Worm (Caenorhabditis elegans) whole organism, L4 larva: ENCODE results near the gene C26F1.3.

ENCODE experiments used
- F10B5.3 ChIP-seq: sonication (generic microtip); optimal IDR thresholded peaks from 2 replicates; lab custom pipeline; 2016; ENCODE audit warnings: mild to moderate bottlenecking, missing genetic modification characterization, missing compliant biosample characterization
- F37D6.2 ChIP-seq: sonication (generic microtip); optimal IDR thresholded peaks from 2 replicates; lab custom pipeline; 2016; ENCODE audit warnings: mild to moderate bottlenecking, missing genetic modification characterization, missing compliant biosample characterization
- F49E8.2 ChIP-seq: sonication (generic microtip); optimal IDR thresholded peaks from 2 replicates; lab custom pipeline; 2016; ENCODE audit warnings: missing compliant biosample characterization, mild to moderate bottlenecking, missing genetic modification characterization, borderline replicate concordance
- R02D3.7 ChIP-seq: fragments of 150-350 bp; sonication (generic microtip); optimal IDR thresholded peaks from 3 replicates; lab custom pipeline; 2014; ENCODE audit warnings: missing biosample characterization, missing genetic modification characterization
- T20F7.1 ChIP-seq: fragments of 200-800 bp; sonication (Bioruptor generic); optimal IDR thresholded peaks from 2 replicates; lab custom pipeline; 2018; ENCODE audit warnings: mild to moderate bottlenecking, missing genetic modification characterization, missing compliant biosample characterization
- T26A8.4 ChIP-seq: fragments of 200-800 bp; sonication (Bioruptor generic); IDR thresholded peaks from 2 replicates; pipeline ENCODE4 v1.3.6; 2022; ENCODE audit warnings: missing genetic modification characterization, missing compliant biosample characterization
- Y5F2A.4 ChIP-seq: fragments of 200-800 bp; sonication (Bioruptor generic); optimal IDR thresholded peaks from 2 replicates; lab custom pipeline; 2018; ENCODE audit warnings: mild to moderate bottlenecking, missing genetic modification characterization, missing compliant biosample characterization
- Y75B8A.6 ChIP-seq: fragments of 200-800 bp; sonication (Bioruptor generic); IDR thresholded peaks from 2 replicates; pipeline ENCODE4 v1.3.6; 2022; ENCODE audit warnings: missing genetic modification reagents, missing genetic modification characterization, missing compliant biosample characterization
- aha-1 ChIP-seq: fragments of 150-350 bp; peaks from one replicate; lab custom pipeline; 2014; ENCODE audit warnings: missing biosample characterization, missing genetic modification characterization
- ceh-28 ChIP-seq: fragments of 150-350 bp; optimal IDR thresholded peaks from 2 replicates; lab custom pipeline; 2014; ENCODE audit warnings: missing biosample characterization, missing genetic modification reagents, missing genetic modification characterization
- ceh-32 ChIP-seq: sonication (generic microtip); optimal IDR thresholded peaks from 2 replicates; lab custom pipeline; 2016; ENCODE audit warnings: mild to moderate bottlenecking, missing genetic modification characterization, missing compliant biosample characterization; ENCODE audit not compliant: poor library complexity
- ceh-82 ChIP-seq: sonication (generic microtip); optimal IDR thresholded peaks from 2 replicates; lab custom pipeline; 2017; ENCODE audit warnings: missing biosample characterization, missing genetic modification characterization
- ctbp-1 ChIP-seq: fragments of 200-800 bp; sonication (Bioruptor generic); IDR thresholded peaks from 2 replicates; pipeline ENCODE4 v1.3.6; 2022; ENCODE audit warnings: missing genetic modification reagents, missing genetic modification characterization, missing compliant biosample characterization
- daf-12 ChIP-seq: fragments of 150-350 bp; optimal IDR thresholded peaks from 2 replicates; lab custom pipeline; 2014; ENCODE audit warnings: missing biosample characterization, missing genetic modification reagents, missing genetic modification characterization
- dmd-8 ChIP-seq: fragments of 200-800 bp; sonication (Bioruptor generic); IDR thresholded peaks from 2 replicates; pipeline ENCODE4 v1.3.6; 2022; ENCODE audit warnings: missing genetic modification characterization, missing compliant biosample characterization
- dve-1 ChIP-seq: sonication (generic microtip); optimal IDR thresholded peaks from 2 replicates; lab custom pipeline; 2017; ENCODE audit warnings: antibody characterized with exemption, mild to moderate bottlenecking, missing genetic modification characterization, missing compliant biosample characterization; ENCODE audit not compliant: insufficient read depth
- egl-27 ChIP-seq: sonication (generic microtip); optimal IDR thresholded peaks from 3 replicates; lab custom pipeline; 2017; ENCODE audit warnings: missing biosample characterization, missing genetic modification reagents, missing genetic modification characterization
- egl-43 ChIP-seq: fragments of 200-800 bp; sonication (Bioruptor generic); IDR thresholded peaks from 2 replicates; pipeline ENCODE4 v1.3.6; 2022; ENCODE audit warnings: missing genetic modification reagents, missing genetic modification characterization, missing compliant biosample characterization
- hlh-11 ChIP-seq: fragments of 200-800 bp; sonication (Bioruptor generic); optimal IDR thresholded peaks from 2 replicates; lab custom pipeline; 2018; ENCODE audit warnings: mild to moderate bottlenecking, missing genetic modification characterization, missing compliant biosample characterization
- hlh-30 ChIP-seq: sonication (generic microtip); optimal IDR thresholded peaks from 2 replicates; lab custom pipeline; 2017; ENCODE audit warnings: antibody characterized with exemption, mild to moderate bottlenecking, missing genetic modification characterization, missing compliant biosample characterization; ENCODE audit not compliant: insufficient read depth
- hmg-1.1 ChIP-seq: fragments of 200-800 bp; sonication (Bioruptor generic); IDR thresholded peaks from 2 replicates; pipeline ENCODE4 v1.3.6; 2022; ENCODE audit warnings: missing genetic modification reagents, missing genetic modification characterization, missing compliant biosample characterization
- lim-7 ChIP-seq: fragments of 200-800 bp; sonication (Bioruptor generic); IDR thresholded peaks from 2 replicates; pipeline ENCODE4 v1.3.6; 2022; ENCODE audit warnings: missing genetic modification characterization, missing compliant biosample characterization
- lin-29 ChIP-seq: fragments of 200-800 bp; sonication (Bioruptor generic); IDR thresholded peaks from 2 replicates; pipeline ENCODE4 v1.3.6; 2022; ENCODE audit warnings: missing genetic modification reagents, missing genetic modification characterization, missing compliant biosample characterization
- lin-38 ChIP-seq: fragments of 200-800 bp; sonication (Bioruptor generic); IDR thresholded peaks from 2 replicates; pipeline ENCODE4 v1.3.6; 2022; ENCODE audit warnings: missing genetic modification reagents, missing genetic modification characterization, missing compliant biosample characterization
- lir-3 ChIP-seq: sonication (generic microtip); optimal IDR thresholded peaks from 2 replicates; lab custom pipeline; 2016; ENCODE audit warnings: mild to moderate bottlenecking, missing genetic modification characterization, missing compliant biosample characterization
- madf-5 ChIP-seq, 2 experiments: fragments of 200-800 bp; sonication (Bioruptor generic); IDR thresholded peaks; 2 replicates each; pipeline ENCODE4 v1.3.6; 2022; ENCODE audit warnings: missing compliant biosample characterization in 2 of 2, missing genetic modification characterization in 2 of 2
- madf-9 ChIP-seq: fragments of 200-800 bp; sonication (Bioruptor generic); conservative IDR thresholded peaks from 2 replicates; pipeline ENCODE4 v1.3.6; 2022; ENCODE audit warnings: missing genetic modification reagents, missing genetic modification characterization, missing compliant biosample characterization
- mxl-2 ChIP-seq: fragments of 200-800 bp; sonication (Bioruptor generic); conservative IDR thresholded peaks from 2 replicates; pipeline ENCODE4 v1.3.6; 2022; ENCODE audit warnings: missing genetic modification reagents, missing genetic modification characterization, missing compliant biosample characterization
- nhr-10 ChIP-seq: fragments of 150-350 bp; optimal IDR thresholded peaks from 2 replicates; lab custom pipeline; 2014; ENCODE audit warnings: missing biosample characterization, missing genetic modification characterization
- nhr-237 ChIP-seq: sonication (generic microtip); optimal IDR thresholded peaks from 2 replicates; lab custom pipeline; 2017; ENCODE audit warnings: missing biosample characterization, missing genetic modification characterization
- nhr-28 ChIP-seq: fragments of 150-350 bp; optimal IDR thresholded peaks from 2 replicates; lab custom pipeline; 2014; ENCODE audit warnings: missing biosample characterization, missing genetic modification characterization
- nhr-41 ChIP-seq: fragments of 200-800 bp; sonication (Bioruptor generic); IDR thresholded peaks from 2 replicates; pipeline ENCODE4 v1.3.6; 2022; ENCODE audit warnings: missing genetic modification reagents, missing genetic modification characterization, missing compliant biosample characterization
- nhr-48 ChIP-seq: sonication (generic microtip); optimal IDR thresholded peaks from 2 replicates; lab custom pipeline; 2016; ENCODE audit warnings: mild to moderate bottlenecking, missing genetic modification characterization, missing compliant biosample characterization
- nhr-6 ChIP-seq: fragments of 150-350 bp; optimal IDR thresholded peaks from 2 replicates; lab custom pipeline; 2014; ENCODE audit warnings: missing biosample characterization, missing genetic modification characterization
- nhr-77 ChIP-seq: fragments of 150-350 bp; optimal IDR thresholded peaks from 2 replicates; lab custom pipeline; 2014; ENCODE audit warnings: missing biosample characterization, missing genetic modification characterization
- pha-4 ChIP-seq, 2 experiments: fragments of 150-350 bp in 1 of 2; fragments of 200-800 bp in 1 of 2; sonication (Bioruptor generic) in 1 of 2; IDR thresholded peaks in 1 of 2; optimal IDR thresholded peaks in 1 of 2; 2 replicates each; pipeline versions ENCODE4 v1.3.6 to Lab custom; 2014 to 2022; ENCODE audit warnings: missing genetic modification characterization in 2 of 2, missing genetic modification reagents in 2 of 2, missing biosample characterization in 1 of 2, missing compliant biosample characterization in 1 of 2
- saeg-2 ChIP-seq: fragments of 200-800 bp; sonication (Bioruptor generic); IDR thresholded peaks from 2 replicates; pipeline ENCODE4 v1.3.6; 2022; ENCODE audit warnings: missing genetic modification reagents, missing genetic modification characterization, missing compliant biosample characterization
- spr-1 ChIP-seq: sonication (generic microtip); optimal IDR thresholded peaks from 2 replicates; lab custom pipeline; 2016; ENCODE audit warnings: mild to moderate bottlenecking, missing genetic modification characterization, missing compliant biosample characterization
- spr-3 ChIP-seq: fragments of 200-800 bp; sonication (Bioruptor generic); optimal IDR thresholded peaks from 2 replicates; lab custom pipeline; 2018; ENCODE audit warnings: mild to moderate bottlenecking, missing genetic modification characterization, missing compliant biosample characterization
- unc-130 ChIP-seq: sonication (generic microtip); optimal IDR thresholded peaks from 2 replicates; lab custom pipeline; 2016; ENCODE audit warnings: missing genetic modification reagents, missing genetic modification characterization, missing compliant biosample characterization
- unc-39 ChIP-seq: sonication (generic microtip); optimal IDR thresholded peaks from 2 replicates; lab custom pipeline; 2017; ENCODE audit warnings: missing biosample characterization, missing genetic modification characterization
- zag-1 ChIP-seq: fragments of 150-350 bp; optimal IDR thresholded peaks from 2 replicates; lab custom pipeline; 2014; ENCODE audit warnings: missing biosample characterization, missing genetic modification characterization
- zfp-2 ChIP-seq: sonication (generic microtip); optimal IDR thresholded peaks from 2 replicates; lab custom pipeline; 2016; ENCODE audit warnings: mild to moderate bottlenecking, missing genetic modification characterization, missing compliant biosample characterization
- zip-11 ChIP-seq: fragments of 200-800 bp; sonication (Bioruptor generic); IDR thresholded peaks from 2 replicates; pipeline ENCODE4 v1.3.6; 2022; ENCODE audit warnings: missing genetic modification characterization, missing compliant biosample characterization
- ztf-11 ChIP-seq: fragments of 150-350 bp; optimal IDR thresholded peaks from 2 replicates; lab custom pipeline; 2014; ENCODE audit warnings: missing biosample characterization, missing genetic modification characterization

Gene C26F1.3

DNA sequence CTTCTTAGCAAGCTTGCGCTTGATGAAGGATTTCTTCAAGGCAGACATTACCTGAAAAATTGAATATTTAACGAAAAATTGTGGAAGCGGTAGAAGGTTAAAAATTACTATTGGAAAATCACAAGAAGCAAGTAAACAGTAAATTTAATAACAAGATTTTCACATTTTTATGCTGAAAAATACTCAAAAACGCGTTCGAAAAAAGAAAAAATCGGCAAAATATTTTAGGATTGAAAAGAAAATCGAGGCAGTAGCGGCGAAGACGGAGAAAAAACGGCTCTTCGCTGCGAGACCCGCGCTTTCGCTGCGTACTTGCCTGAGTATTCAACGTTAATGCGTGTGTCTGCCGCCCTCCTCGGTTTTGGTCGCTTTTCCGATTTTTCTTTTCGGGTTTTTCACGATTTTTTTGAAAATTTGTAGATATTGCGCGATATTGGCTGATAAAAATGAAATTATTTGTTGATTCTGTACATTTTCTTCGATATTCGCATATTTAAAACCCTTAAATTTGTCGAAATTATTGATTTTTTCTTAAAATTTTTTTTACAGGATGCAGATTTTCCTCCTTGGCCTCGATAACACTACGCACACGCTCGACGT, 971 bp upstream of the C26F1.3 start, which contains the start of the genes rpl-39 and rps-30 (continued):
- TF ChIP-seq egl-43 (GFP tag; lab: Robert Waterston, UW) (no peak), madf-5 (GFP tag; IDR thresholded peaks at IDR 0.05; lab: Robert Waterston, UW) (no peak), nhr-48 (tag; lab: Kevin White, UChicago) (peak; percentile 16), zag-1 (tag; lab: Kevin White, UChicago) (no peak), hlh-11 (tag; lab: Kevin White, UChicago) (peak; percentile 83), F37D6.2 (tag; lab: Kevin White, UChicago) (peak; percentile 16), nhr-41 (GFP tag; lab: Robert Waterston, UW) (no peak), ceh-28 (tag; lab: Kevin White, UChicago) (no peak), mxl-2 (GFP tag; lab: Robert Waterston, UW) (no peak), zip-11 (GFP tag; lab: Robert Waterston, UW) (no peak), dve-1 (tag; lab: Kevin White, UChicago) (peak; percentile 83), zfp-2 (no peak), lim-7 (GFP tag; lab: Robert Waterston, UW) (no peak), pha-4 (GFP tag; IDR thresholded peaks at IDR 0.05; lab: Robert Waterston, UW) (0 out of 2 replicates have a peak, but pooled peaks have one; percentile 38), pha-4 (tag; optimal IDR thresholded peaks at IDR 0.05; lab: Kevin White, UChicago) (peak; percentile 1), nhr-77 (tag; lab: Kevin White, UChicago) (peak; percentile 96), unc-39 (tag; lab: Kevin White, UChicago) (no peak), ceh-82 (tag; lab: Kevin White, UChicago) (no peak), dmd-8 (GFP tag; lab: Robert Waterston, UW) (no peak)

DNA sequence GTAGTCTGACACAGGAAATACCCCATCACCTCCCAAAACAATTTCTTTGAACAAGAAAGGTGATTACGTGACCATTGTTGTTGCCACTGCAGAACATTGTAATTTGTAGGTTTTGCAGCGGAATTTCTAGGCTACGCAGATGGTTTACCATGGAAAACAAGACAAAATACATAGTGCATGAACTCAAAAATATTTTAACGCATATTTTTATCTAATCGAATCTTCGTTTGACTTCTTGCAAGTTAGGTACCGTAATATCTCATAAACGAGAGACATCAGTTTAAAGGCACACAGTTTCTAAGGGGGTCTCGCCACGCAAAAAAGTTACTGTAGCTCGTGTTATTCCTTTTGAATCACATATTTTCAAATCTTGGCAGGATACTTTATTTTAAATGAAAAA, 1.9 kb downstream of the C26F1.3 start:
- TF ChIP-seq Y75B8A.6 (GFP tag; lab: Robert Waterston, UW) (no peak), mxl-2 (GFP tag; lab: Robert Waterston, UW) (no peak), T26A8.4 (GFP tag; lab: Robert Waterston, UW) (no peak), F10B5.3 (no peak), spr-3 (no peak), ceh-82 (tag; lab: Kevin White, UChicago) (no peak), zag-1 (tag; lab: Kevin White, UChicago) (no peak), F49E8.2 (tag; lab: Kevin White, UChicago) (peak; percentile 39), ctbp-1 (GFP tag; lab: Robert Waterston, UW) (no peak), aha-1 (tag; lab: Kevin White, UChicago) (peak; percentile 57), pha-4 (GFP tag; IDR thresholded peaks at IDR 0.05; lab: Robert Waterston, UW) (0 out of 2 replicates have a peak, but pooled peaks have one; percentile 12), pha-4 (tag; optimal IDR thresholded peaks at IDR 0.05; lab: Kevin White, UChicago) (no peak), egl-27 (tag; lab: Kevin White, UChicago) (no peak), nhr-48 (tag; lab: Kevin White, UChicago) (no peak), nhr-28 (peak; percentile 37), unc-130 (no peak), spr-1 (tag; lab: Kevin White, UChicago) (no peak), lin-38 (GFP tag; lab: Robert Waterston, UW) (peak; percentile 48; the same call in 1 of the 2 replicates), hlh-30 (no peak), daf-12 (no peak)
- TF ChIP-seq, all 104 proteins: peak for 5

DNA sequence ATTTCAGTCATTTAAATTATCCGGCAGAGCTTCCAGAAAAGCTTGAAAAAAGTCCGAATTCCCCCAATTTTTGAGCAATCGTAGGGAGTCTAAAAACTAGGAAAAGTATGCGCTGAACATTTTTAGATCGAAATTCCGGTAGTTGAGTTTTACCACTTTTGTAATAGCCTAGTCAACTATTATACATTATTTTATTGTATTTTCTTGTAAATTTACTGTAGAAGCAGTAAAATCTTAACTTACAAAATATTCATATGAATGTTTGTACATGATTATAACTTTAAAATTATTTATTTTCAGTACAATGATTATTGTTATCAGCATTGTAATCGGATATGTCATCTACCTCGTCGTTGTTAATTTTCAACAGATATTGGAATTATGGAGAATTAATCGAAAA, 4.4 kb downstream of the C26F1.3 start, which contains the start of gene cyp-32A1:
cyp-32A1 (plus strand) TSS at position 301 of the 400 bp plus-strand sequence.
- TF ChIP-seq T20F7.1 (GFP tag; lab: Kevin White, UChicago) = no peak
- no peak for TF ChIP-seq lin-29
- TF ChIP-seq lim-7 (GFP tag; lab: Robert Waterston, UW) = no peak
- no peak for TF ChIP-seq unc-39 (tag; lab: Kevin White, UChicago)
- TF ChIP-seq nhr-10 (tag; lab: Kevin White, UChicago) = no peak
- TF ChIP-seq R02D3.7 (tag; lab: Kevin White, UChicago) = no peak
- no peak for TF ChIP-seq nhr-237 (tag; lab: Kevin White, UChicago)
- no peak for TF ChIP-seq hmg-1.1
- no peak for TF ChIP-seq nhr-6 (tag; lab: Kevin White, UChicago)
- no peak for TF ChIP-seq Y75B8A.6 (GFP tag; lab: Robert Waterston, UW)
- TF ChIP-seq ceh-32 (tag; lab: Kevin White, UChicago) = no peak
- TF ChIP-seq Y5F2A.4 (GFP tag; lab: Kevin White, UChicago) = no peak
- TF ChIP-seq spr-1 (tag; lab: Kevin White, UChicago) = no peak
- no peak for TF ChIP-seq lin-38 (GFP tag; lab: Robert Waterston, UW)
- no peak for TF ChIP-seq ztf-11 (tag; lab: Kevin White, UChicago)
- TF ChIP-seq saeg-2 (GFP tag; lab: Robert Waterston, UW) = no peak
- TF ChIP-seq zip-11 (GFP tag; lab: Robert Waterston, UW) = no peak
- TF ChIP-seq lir-3 (tag; lab: Kevin White, UChicago) = no peak
- TF ChIP-seq madf-9 (GFP tag; lab: Robert Waterston, UW) = no peak
- no peak for TF ChIP-seq dve-1 (tag; lab: Kevin White, UChicago)
